Worm (Caenorhabditis elegans): ENCODE data around the gene epg-9.

DNA sequence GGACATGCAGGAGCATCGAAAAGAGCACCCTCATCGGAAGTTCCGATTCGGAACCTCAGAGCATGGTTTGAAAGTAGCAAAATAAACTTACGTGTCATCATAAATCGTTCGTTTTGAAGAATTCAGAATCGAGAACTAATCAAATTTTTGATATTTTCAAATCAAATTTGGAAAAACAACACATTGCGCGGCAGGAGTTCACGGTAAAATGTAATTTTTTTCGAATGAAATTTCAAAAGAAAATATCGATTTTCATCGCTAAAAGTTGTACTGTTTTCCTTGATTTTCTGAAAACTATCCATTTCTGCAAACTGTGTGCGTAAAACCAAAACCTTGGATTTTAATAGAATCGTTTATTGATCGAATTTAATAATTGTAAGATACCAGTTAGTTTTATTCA, 37.0 kb upstream of the epg-9 start, which contains the start of gene Y69A2AR.24:
- TF ChIP-seq fkh-10 (GFP tag; optimal IDR thresholded peaks at IDR 0.05): no peak
- TF ChIP-seq ahr-1 (tag; optimal IDR thresholded peaks at IDR 0.05): no peak
- TF ChIP-seq dve-1 (tag; optimal IDR thresholded peaks at IDR 0.05): no peak
- no peak for TF ChIP-seq pros-1 (tag; optimal IDR thresholded peaks at IDR 0.05)
- no peak for TF ChIP-seq ttx-3 (tag; optimal IDR thresholded peaks at IDR 0.05)
- TF ChIP-seq pha-2 (tag; optimal IDR thresholded peaks at IDR 0.05): no peak
- no peak for TF ChIP-seq pqm-1 (tag; optimal IDR thresholded peaks at IDR 0.05)
- no peak for TF ChIP-seq nhr-11 (tag; optimal IDR thresholded peaks at IDR 0.05)
- TF ChIP-seq madf-2 (tag; optimal IDR thresholded peaks at IDR 0.05): no peak
- no peak for TF ChIP-seq nfya-1 (tag; optimal IDR thresholded peaks at IDR 0.05)

Measured in whole organism, late embryonic.